Fruit fly (Drosophila melanogaster) whole organism, embryonic: ENCODE measurements around the gene CG32074.

Experiments used
- CG14441 ChIP-seq: fragments of 200-800 bp; sonication (Bioruptor generic); IDR thresholded peaks from 2 replicates; pipeline ENCODE4 v1.3.6; 2022; ENCODE audit warnings: missing biosample characterization, missing genetic modification characterization
- CG4820 ChIP-seq: fragments of 200-800 bp; sonication (Bioruptor generic); optimal IDR thresholded peaks from 3 replicates; lab custom pipeline; 2016; ENCODE audit warnings: missing biosample characterization, missing genetic modification characterization
- CG6272 ChIP-seq: fragments of 200-800 bp; sonication (Bioruptor generic); IDR thresholded peaks from 2 replicates; pipeline ENCODE4 v1.3.6; 2022; ENCODE audit warnings: missing biosample characterization, missing genetic modification characterization
- CG6791 ChIP-seq: fragments of 200-800 bp; sonication (Bioruptor generic); IDR thresholded peaks from 3 replicates; pipeline ENCODE4 v1.3.6; 2022; ENCODE audit warnings: missing biosample characterization, missing genetic modification characterization; ENCODE audit not compliant: partially characterized antibody
- CG9215 ChIP-seq: fragments of 200-800 bp; sonication (Bioruptor generic); IDR thresholded peaks from 2 replicates; pipeline ENCODE4 v1.3.6; 2022; ENCODE audit warnings: missing biosample characterization, missing genetic modification characterization
- CrebB ChIP-seq: fragments of 200-800 bp; sonication (Bioruptor generic); optimal IDR thresholded peaks from 3 replicates; lab custom pipeline; 2018; ENCODE audit warnings: missing biosample characterization, mild to moderate bottlenecking, missing genetic modification characterization
- Drgx ChIP-seq: fragments of 200-800 bp; sonication (Bioruptor generic); IDR thresholded peaks from 2 replicates; pipeline ENCODE4 v1.3.6; 2022; ENCODE audit warnings: missing biosample characterization, missing genetic modification characterization
- Hsf ChIP-seq: fragments of 200-800 bp; sonication (Bioruptor generic); optimal IDR thresholded peaks from 3 replicates; lab custom pipeline; 2016; ENCODE audit warnings: missing biosample characterization, missing genetic modification characterization
- az2 ChIP-seq: fragments of 200-800 bp; sonication (Bioruptor generic); optimal IDR thresholded peaks from 3 replicates; lab custom pipeline; 2016; ENCODE audit warnings: missing biosample characterization, missing genetic modification characterization
- br ChIP-seq: fragments of >200 bp; optimal IDR thresholded peaks from 2 replicates; lab custom pipeline; 2017

DNA sequence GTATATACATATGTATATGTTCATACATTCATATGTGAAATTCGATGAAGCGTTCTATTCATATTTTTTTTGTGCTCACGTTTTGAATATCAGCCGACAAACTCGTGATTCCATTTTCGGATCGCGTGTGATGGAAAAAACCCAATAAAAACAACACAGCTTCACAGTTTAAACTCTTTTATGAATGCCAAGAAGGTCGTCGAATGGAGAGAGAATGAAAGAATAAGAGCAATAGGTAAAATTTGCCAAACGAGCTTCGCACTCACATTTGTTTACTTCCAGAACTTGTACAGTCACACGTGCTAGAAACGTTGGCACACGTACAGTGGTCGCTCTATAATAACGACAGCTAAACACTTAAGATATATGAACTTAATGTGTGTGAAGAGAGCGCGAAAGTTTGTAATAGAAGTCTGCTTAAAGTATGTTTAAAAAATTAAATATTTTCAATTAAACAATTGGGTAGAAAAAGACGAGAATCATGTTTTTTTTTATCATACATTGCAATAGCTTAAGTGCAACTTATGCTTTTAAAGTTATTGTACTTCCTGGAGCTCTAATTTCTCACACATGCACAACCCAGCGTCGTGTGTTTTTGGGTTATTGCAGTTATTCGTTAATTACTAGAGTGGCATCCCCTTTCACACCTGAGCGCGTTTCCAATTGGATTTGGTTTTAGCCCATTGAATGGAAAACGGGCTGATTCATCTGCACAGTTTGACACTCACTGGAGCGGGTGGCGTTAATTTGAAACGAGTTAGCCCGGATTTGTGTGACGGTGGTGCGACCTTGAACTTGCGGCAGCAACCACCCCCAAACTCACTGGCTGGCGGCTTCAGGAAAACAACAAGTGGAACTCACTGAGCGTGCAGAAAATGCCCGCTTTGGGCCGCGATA, 6.2 kb downstream of the CG32074 start:
- TF ChIP-seq CG9215 (no peak), CG6272 (no peak), CG6791 (GFP tag; lab: Robert Waterston, UW) (no peak), CG4820 (GFP tag; lab: Kevin White, UChicago) (no peak), br (lab: Kevin White, UChicago) (no peak), az2 (GFP tag; lab: Kevin White, UChicago) (no peak), CrebB (tag; lab: Kevin White, UChicago) (no peak), Hsf (GFP tag; lab: Kevin White, UChicago) (no peak), CG14441 (GFP tag; lab: Robert Waterston, UW) (no peak), Drgx (GFP tag; lab: Robert Waterston, UW) (no peak)
